Worm (Caenorhabditis elegans): Measurements from ENCODE around the gene set-22.

Gene set-22

ce11 chrV:10410030-10410713 lies 26.5 kb upstream of the set-22 start, which contains the start of gene F15H10.12:
F15H10.12 (minus strand) TSS chrV:10410080.
- no peak for TF ChIP-seq nfya-1 (tag; optimal IDR thresholded peaks at IDR 0.05; ENCODE audit: insufficient read depth)
- no peak for TF ChIP-seq unc-62 (GFP tag; optimal IDR thresholded peaks at IDR 0.05)
- TF ChIP-seq fos-1 (tag; optimal IDR thresholded peaks at IDR 0.05), result no peak
- TF ChIP-seq aly-2 (tag; optimal IDR thresholded peaks at IDR 0.05), result no peak
- TF ChIP-seq skn-1 (tag; optimal IDR thresholded peaks at IDR 0.05), result no peak
- no peak for TF ChIP-seq fkh-10 (GFP tag; optimal IDR thresholded peaks at IDR 0.05)
- TF ChIP-seq lsy-12 (tag; optimal IDR thresholded peaks at IDR 0.05), result no peak
- TF ChIP-seq ceh-9 (tag; optimal IDR thresholded peaks at IDR 0.05), result no peak
- no peak for TF ChIP-seq nhr-25 (tag; optimal IDR thresholded peaks at IDR 0.05)
- no peak for TF ChIP-seq hmg-11 (tag; optimal IDR thresholded peaks at IDR 0.05)
- no peak for TF ChIP-seq ceh-82 (tag; optimal IDR thresholded peaks at IDR 0.05)
- no peak for TF ChIP-seq nhr-67 (tag; optimal IDR thresholded peaks at IDR 0.05)
- no peak for TF ChIP-seq elt-3 (tag; optimal IDR thresholded peaks at IDR 0.05)
- TF ChIP-seq ceh-28 (tag; optimal IDR thresholded peaks at IDR 0.05), result no peak
- TF ChIP-seq jun-1 (tag; optimal IDR thresholded peaks at IDR 0.05), result no peak
- no peak for TF ChIP-seq nhr-23 (tag; optimal IDR thresholded peaks at IDR 0.05)

- TF ChIP-seq ama-1 (optimal IDR thresholded peaks at IDR 0.05) (no peak), ztf-4 (tag; optimal IDR thresholded peaks at IDR 0.05) (no peak), fos-1 (tag; optimal IDR thresholded peaks at IDR 0.05) (no peak), hmg-11 (tag; optimal IDR thresholded peaks at IDR 0.05) (no peak), mml-1 (tag; optimal IDR thresholded peaks at IDR 0.05) (no peak), zag-1 (tag; optimal IDR thresholded peaks at IDR 0.05) (no peak), ceh-28 (tag; optimal IDR thresholded peaks at IDR 0.05) (no peak), lin-15B (tag; optimal IDR thresholded peaks at IDR 0.05) (no peak), nfya-1 (tag; optimal IDR thresholded peaks at IDR 0.05; ENCODE audit: insufficient read depth) (no peak), jun-1 (tag; optimal IDR thresholded peaks at IDR 0.05) (no peak), unc-62 (GFP tag; optimal IDR thresholded peaks at IDR 0.05) (no peak), nhr-76 (tag; optimal IDR thresholded peaks at IDR 0.05) (no peak), mdl-1 (tag; optimal IDR thresholded peaks at IDR 0.05) (no peak), nhr-25 (tag; optimal IDR thresholded peaks at IDR 0.05) (no peak)
Measured at ce11 chrV:10414610-10415009, 22.1 kb upstream of the set-22 start, which contains the start of gene F15H10.9. F15H10.9 (minus strand) TSS chrV:10414710.

ce11 chrV:10416925-10417324 lies 19.8 kb upstream of the set-22 start, which contains the start of gene F15H10.10:
F15H10.10 (minus strand) TSS chrV:10417025.
- TF ChIP-seq ZK546.5 (tag; optimal IDR thresholded peaks at IDR 0.05) (no peak), tbx-2 (tag; optimal IDR thresholded peaks at IDR 0.05) (no peak), sea-2 (GFP tag; optimal IDR thresholded peaks at IDR 0.05) (no peak), lin-15B (tag; optimal IDR thresholded peaks at IDR 0.05) (no peak), nhr-43 (tag; optimal IDR thresholded peaks at IDR 0.05; ENCODE audit: poor library complexity, severe bottlenecking) (no peak), elt-1 (tag; optimal IDR thresholded peaks at IDR 0.05) (no peak), nhr-28 (tag; optimal IDR thresholded peaks at IDR 0.05) (no peak), lsy-12 (tag; optimal IDR thresholded peaks at IDR 0.05) (no peak), snpc-4 (tag; optimal IDR thresholded peaks at IDR 0.05) (no peak), nhr-12 (tag; optimal IDR thresholded peaks at IDR 0.05) (no peak), mdl-1 (tag; optimal IDR thresholded peaks at IDR 0.05) (no peak), nhr-23 (tag; optimal IDR thresholded peaks at IDR 0.05) (no peak), egl-5 (tag; optimal IDR thresholded peaks at IDR 0.05) (no peak), egl-27 (tag; optimal IDR thresholded peaks at IDR 0.05) (no peak), jun-1 (tag; optimal IDR thresholded peaks at IDR 0.05) (no peak), fkh-2 (tag; optimal IDR thresholded peaks at IDR 0.05) (no peak), eor-1 (tag; optimal IDR thresholded peaks at IDR 0.05) (no peak), skn-1 (tag; optimal IDR thresholded peaks at IDR 0.05) (no peak), nhr-11 (tag; optimal IDR thresholded peaks at IDR 0.05) (no peak), nhr-67 (tag; optimal IDR thresholded peaks at IDR 0.05) (no peak)

- TF ChIP-seq egl-27 (tag; optimal IDR thresholded peaks at IDR 0.05) (no peak), unc-39 (tag; optimal IDR thresholded peaks at IDR 0.05) (no peak), nhr-67 (tag; optimal IDR thresholded peaks at IDR 0.05) (no peak), hmg-11 (tag; optimal IDR thresholded peaks at IDR 0.05) (no peak), egl-5 (tag; optimal IDR thresholded peaks at IDR 0.05) (no peak), sea-2 (GFP tag; optimal IDR thresholded peaks at IDR 0.05) (no peak), ztf-11 (tag; optimal IDR thresholded peaks at IDR 0.05) (no peak), nhr-11 (tag; optimal IDR thresholded peaks at IDR 0.05) (no peak), nhr-77 (tag; optimal IDR thresholded peaks at IDR 0.05) (no peak), lin-15B (tag; optimal IDR thresholded peaks at IDR 0.05) (no peak), elt-2 (tag; optimal IDR thresholded peaks at IDR 0.05) (no peak), zag-1 (tag; optimal IDR thresholded peaks at IDR 0.05) (no peak), ztf-4 (tag; optimal IDR thresholded peaks at IDR 0.05) (no peak), R02D3.7 (tag; optimal IDR thresholded peaks at IDR 0.05) (no peak), mdl-1 (tag; optimal IDR thresholded peaks at IDR 0.05) (no peak)
Measured at ce11 chrV:10418961-10419360, 17.8 kb upstream of the set-22 start, which contains the start of gene F15H10.5. F15H10.5 (minus strand) TSS chrV:10419061.

All from whole organism, L3 larva.